Fruit fly (Drosophila melanogaster) whole organism, embryonic: ENCODE data around the gene schlank.

ENCODE experiments used
- Aef1 ChIP-seq: fragments of 200-800 bp; sonication (Bioruptor generic); IDR thresholded peaks from 3 replicates; pipeline ENCODE4 v1.3.6; 2022; ENCODE audit warnings: missing biosample characterization, missing genetic modification characterization
- Atf6 ChIP-seq: fragments of 200-800 bp; sonication (Bioruptor generic); IDR thresholded peaks from 2 replicates; pipeline ENCODE4 v1.3.6; 2022; ENCODE audit warnings: missing biosample characterization, missing genetic modification characterization
- BEAF-32 ChIP-seq: fragments of 200-800 bp; sonication (Bioruptor generic); optimal IDR thresholded peaks from 3 replicates; lab custom pipeline; 2017; ENCODE audit warnings: missing biosample characterization, missing genetic modification characterization, mild to moderate bottlenecking, moderate library complexity, missing genetic modification reagents
- CG10565 ChIP-seq: fragments of 200-800 bp; sonication (Bioruptor generic); optimal IDR thresholded peaks from 3 replicates; lab custom pipeline; 2016; ENCODE audit warnings: missing biosample characterization, mild to moderate bottlenecking, missing genetic modification characterization
- CG11695 ChIP-seq: fragments of 200-800 bp; sonication (Bioruptor generic); IDR thresholded peaks from 3 replicates; pipeline ENCODE4 v1.3.6; 2022; ENCODE audit warnings: missing biosample characterization, missing genetic modification characterization
- CG12299 ChIP-seq: fragments of 200-800 bp; sonication (Bioruptor generic); optimal IDR thresholded peaks from 2 replicates; lab custom pipeline; 2018; ENCODE audit warnings: missing biosample characterization, mild to moderate bottlenecking, missing genetic modification characterization
- CG12744 ChIP-seq: fragments of 200-800 bp; sonication (Bioruptor generic); optimal IDR thresholded peaks from 2 replicates; lab custom pipeline; 2016; ENCODE audit warnings: missing biosample characterization, missing genetic modification characterization
- CG13775 ChIP-seq: fragments of 200-800 bp; sonication (Bioruptor generic); optimal IDR thresholded peaks from 3 replicates; lab custom pipeline; 2017; ENCODE audit warnings: missing biosample characterization, mild to moderate bottlenecking, missing genetic modification characterization
- CG13894 ChIP-seq: fragments of 200-800 bp; sonication (Bioruptor generic); optimal IDR thresholded peaks from 3 replicates; lab custom pipeline; 2018; ENCODE audit warnings: missing biosample characterization, mild to moderate bottlenecking, missing genetic modification characterization, moderate library complexity
- CG14050 ChIP-seq: fragments of 200-800 bp; sonication (Bioruptor generic); IDR thresholded peaks from 3 replicates; pipeline ENCODE4 v1.3.6; 2022; ENCODE audit warnings: missing biosample characterization, missing genetic modification characterization
- CG14860 ChIP-seq: fragments of 200-800 bp; sonication (Bioruptor generic); IDR thresholded peaks from 3 replicates; pipeline ENCODE4 v1.3.6; 2022; ENCODE audit warnings: missing biosample characterization, missing genetic modification characterization; ENCODE audit not compliant: partially characterized antibody
- CG17802 ChIP-seq: fragments of 200-800 bp; sonication (Bioruptor generic); optimal IDR thresholded peaks from 2 replicates; lab custom pipeline; 2018; ENCODE audit warnings: missing biosample characterization, mild to moderate bottlenecking, missing genetic modification characterization, moderate library complexity
- CG18011 ChIP-seq: fragments of 200-800 bp; sonication (Bioruptor generic); optimal IDR thresholded peaks from 2 replicates; lab custom pipeline; 2017; ENCODE audit warnings: missing biosample characterization, missing genetic modification characterization, mild to moderate bottlenecking, moderate library complexity, missing genotype
- CG18764 ChIP-seq: fragments of 200-800 bp; sonication (Bioruptor generic); optimal IDR thresholded peaks from 3 replicates; lab custom pipeline; 2016; ENCODE audit warnings: missing biosample characterization, missing genetic modification characterization
- CG31441 ChIP-seq: fragments of 200-800 bp; sonication (Bioruptor generic); IDR thresholded peaks from 2 replicates; pipeline ENCODE4 v1.3.6; 2022; ENCODE audit warnings: missing biosample characterization, missing genetic modification characterization
- CG3281 ChIP-seq: fragments of 200-800 bp; sonication (Bioruptor generic); optimal IDR thresholded peaks from 3 replicates; lab custom pipeline; 2017; ENCODE audit warnings: missing biosample characterization, mild to moderate bottlenecking, missing genetic modification characterization
- CG3995 ChIP-seq: fragments of 200-800 bp; sonication (Bioruptor generic); optimal IDR thresholded peaks from 3 replicates; lab custom pipeline; 2016; ENCODE audit warnings: missing biosample characterization, missing genetic modification characterization
- CG42726 ChIP-seq: fragments of 200-800 bp; sonication (Bioruptor generic); IDR thresholded peaks from 2 replicates; pipeline ENCODE4 v1.3.6; 2022; ENCODE audit warnings: missing biosample characterization, missing genetic modification characterization; ENCODE audit not compliant: partially characterized antibody
- CG4360 ChIP-seq: fragments of 200-800 bp; sonication (Bioruptor generic); IDR thresholded peaks from 2 replicates; pipeline ENCODE4 v1.3.6; 2022; ENCODE audit warnings: missing biosample characterization, missing genetic modification characterization
- CG9797 ChIP-seq: fragments of 200-800 bp; sonication (Bioruptor generic); optimal IDR thresholded peaks from 3 replicates; lab custom pipeline; 2018; ENCODE audit warnings: missing biosample characterization, mild to moderate bottlenecking, missing genetic modification characterization
- CG9876 ChIP-seq: fragments of 200-800 bp; sonication (Bioruptor generic); optimal IDR thresholded peaks from 2 replicates; lab custom pipeline; 2016; ENCODE audit warnings: missing biosample characterization, missing genetic modification characterization
- D ChIP-seq, 2 experiments: fragments of 200-800 bp in 1 of 2; fragments of >200 bp in 1 of 2; sonication (Bioruptor generic) in 1 of 2; optimal IDR thresholded peaks; 2 replicates in 1 of 2; 3 replicates in 1 of 2; lab custom pipeline; 2017; ENCODE audit warnings: mild to moderate bottlenecking in 1 of 2, missing biosample characterization in 1 of 2, missing genetic modification characterization in 1 of 2, missing genetic modification reagents in 1 of 2
- Dip2 ChIP-seq: fragments of 200-800 bp; sonication (Bioruptor generic); IDR thresholded peaks from 2 replicates; pipeline ENCODE4 v1.3.6; 2022; ENCODE audit warnings: missing biosample characterization, missing genetic modification characterization
- Elba2 ChIP-seq: fragments of 200-800 bp; sonication (Bioruptor generic); optimal IDR thresholded peaks from 3 replicates; lab custom pipeline; 2016; ENCODE audit warnings: missing biosample characterization, missing genetic modification characterization
- HLH3B ChIP-seq: fragments of 200-800 bp; sonication (Bioruptor generic); IDR thresholded peaks from 2 replicates; pipeline ENCODE4 v1.3.6; 2022; ENCODE audit warnings: missing biosample characterization, missing genetic modification characterization
- MBD-R2 ChIP-seq: fragments of 200-800 bp; sonication (Bioruptor generic); IDR thresholded peaks from 2 replicates; pipeline ENCODE4 v1.3.6; 2022; ENCODE audit warnings: missing biosample characterization, missing genetic modification characterization
- Mad ChIP-seq: fragments of 200-800 bp; sonication (Bioruptor generic); optimal IDR thresholded peaks from 2 replicates; lab custom pipeline; 2016; ENCODE audit warnings: missing biosample characterization, missing genetic modification characterization
- Max ChIP-seq: fragments of 200-800 bp; sonication (Bioruptor generic); optimal IDR thresholded peaks from 2 replicates; lab custom pipeline; 2016; ENCODE audit warnings: missing biosample characterization, mild to moderate bottlenecking, missing genetic modification characterization
- Pdp1 ChIP-seq, 2 experiments: fragments of 200-800 bp; sonication (Bioruptor generic); optimal IDR thresholded peaks; 3 replicates each; lab custom pipeline; 2016; ENCODE audit warnings: missing biosample characterization in 2 of 2, missing genetic modification characterization in 2 of 2, mild to moderate bottlenecking in 1 of 2, moderate library complexity in 1 of 2
- Sin3A ChIP-seq: fragments of >200 bp; optimal IDR thresholded peaks from 2 replicates; lab custom pipeline; 2018
- Spps ChIP-seq: fragments of 200-800 bp; sonication (Bioruptor generic); optimal IDR thresholded peaks from 2 replicates; lab custom pipeline; 2018; ENCODE audit warnings: missing biosample characterization, mild to moderate bottlenecking, missing genetic modification characterization
- aop ChIP-seq: fragments of 200-800 bp; sonication (Bioruptor generic); IDR thresholded peaks from 2 replicates; pipeline ENCODE4 v1.3.6; 2022; ENCODE audit warnings: missing biosample characterization, missing genetic modification characterization
- ase ChIP-seq: fragments of 200-800 bp; sonication (Bioruptor generic); IDR thresholded peaks from 3 replicates; pipeline ENCODE4 v1.3.6; 2022; ENCODE audit warnings: missing biosample characterization, missing genetic modification characterization
- chif ChIP-seq, 2 experiments: fragments of 200-800 bp; sonication (Bioruptor generic); optimal IDR thresholded peaks; 3 replicates each; lab custom pipeline; 2016; ENCODE audit warnings: missing biosample characterization in 2 of 2, missing genetic modification characterization in 2 of 2
- da ChIP-seq: fragments of 200-800 bp; sonication (Bioruptor generic); optimal IDR thresholded peaks from 2 replicates; lab custom pipeline; 2016; ENCODE audit warnings: missing biosample characterization, missing genetic modification characterization
- dm ChIP-seq: fragments of 200-800 bp; sonication (Bioruptor generic); optimal IDR thresholded peaks from 3 replicates; lab custom pipeline; 2016; ENCODE audit warnings: missing biosample characterization, missing genetic modification characterization
- dysf ChIP-seq: fragments of 200-800 bp; sonication (Bioruptor generic); IDR thresholded peaks from 3 replicates; pipeline ENCODE4 v1.3.6; 2022; ENCODE audit warnings: missing biosample characterization, missing genetic modification characterization
- fru ChIP-seq: fragments of >200 bp; optimal IDR thresholded peaks from 2 replicates; lab custom pipeline; 2017
- h ChIP-seq: fragments of >200 bp; optimal IDR thresholded peaks from 2 replicates; lab custom pipeline; 2017
- her ChIP-seq: fragments of 200-800 bp; sonication (Bioruptor generic); optimal IDR thresholded peaks from 2 replicates; lab custom pipeline; 2016; ENCODE audit warnings: missing biosample characterization, missing genetic modification characterization
- luna ChIP-seq: fragments of 200-800 bp; sonication (Bioruptor generic); optimal IDR thresholded peaks from 2 replicates; lab custom pipeline; 2016; ENCODE audit warnings: missing biosample characterization, missing genetic modification characterization
- nerfin-1 ChIP-seq: fragments of 200-800 bp; sonication (Bioruptor generic); optimal IDR thresholded peaks from 3 replicates; lab custom pipeline; 2019; ENCODE audit warnings: missing biosample characterization, mild to moderate bottlenecking, missing genetic modification characterization, moderate library complexity
- nerfin-2 ChIP-seq: fragments of 200-800 bp; sonication (Bioruptor generic); IDR thresholded peaks from 2 replicates; pipeline ENCODE4 v1.3.6; 2022; ENCODE audit warnings: missing biosample characterization, missing genetic modification characterization; ENCODE audit not compliant: partially characterized antibody
- phol ChIP-seq: fragments of 200-800 bp; sonication (Bioruptor generic); optimal IDR thresholded peaks from 3 replicates; lab custom pipeline; 2018; ENCODE audit warnings: missing biosample characterization, mild to moderate bottlenecking, missing genetic modification characterization, moderate library complexity
- salm ChIP-seq: fragments of 200-800 bp; sonication (Bioruptor generic); optimal IDR thresholded peaks from 2 replicates; lab custom pipeline; 2018; ENCODE audit warnings: missing biosample characterization, mild to moderate bottlenecking, missing genetic modification characterization
- sim ChIP-seq: fragments of 200-800 bp; sonication (Bioruptor generic); IDR thresholded peaks from 2 replicates; pipeline ENCODE4 v1.3.6; 2022; ENCODE audit warnings: missing biosample characterization, missing genetic modification characterization
- sisA ChIP-seq: fragments of 200-800 bp; sonication (Bioruptor generic); IDR thresholded peaks from 2 replicates; pipeline ENCODE4 v1.3.6; 2022; ENCODE audit warnings: missing biosample characterization, missing genetic modification characterization
- slbo ChIP-seq: fragments of 200-800 bp; sonication (Bioruptor generic); IDR thresholded peaks from 2 replicates; pipeline ENCODE4 v1.3.6; 2022; ENCODE audit warnings: missing biosample characterization, missing genetic modification characterization
- sna ChIP-seq: fragments of 200-800 bp; sonication (Bioruptor generic); IDR thresholded peaks from 2 replicates; pipeline ENCODE4 v1.3.6; 2022; ENCODE audit warnings: missing biosample characterization, missing genetic modification characterization; ENCODE audit not compliant: partially characterized antibody
- stwl ChIP-seq: fragments of 200-800 bp; sonication (Bioruptor generic); optimal IDR thresholded peaks from 3 replicates; lab custom pipeline; 2018; ENCODE audit warnings: missing biosample characterization, mild to moderate bottlenecking, missing genetic modification characterization, moderate library complexity
- tgo ChIP-seq: fragments of 200-800 bp; sonication (Bioruptor generic); IDR thresholded peaks from 3 replicates; pipeline ENCODE4 v1.3.6; 2022; ENCODE audit warnings: missing biosample characterization, missing genetic modification characterization
- tup ChIP-seq: fragments of 200-800 bp; sonication (Bioruptor generic); optimal IDR thresholded peaks from 2 replicates; lab custom pipeline; 2016; ENCODE audit warnings: missing biosample characterization, mild to moderate bottlenecking, missing genetic modification characterization, moderate library complexity

schlank gene

DNA sequence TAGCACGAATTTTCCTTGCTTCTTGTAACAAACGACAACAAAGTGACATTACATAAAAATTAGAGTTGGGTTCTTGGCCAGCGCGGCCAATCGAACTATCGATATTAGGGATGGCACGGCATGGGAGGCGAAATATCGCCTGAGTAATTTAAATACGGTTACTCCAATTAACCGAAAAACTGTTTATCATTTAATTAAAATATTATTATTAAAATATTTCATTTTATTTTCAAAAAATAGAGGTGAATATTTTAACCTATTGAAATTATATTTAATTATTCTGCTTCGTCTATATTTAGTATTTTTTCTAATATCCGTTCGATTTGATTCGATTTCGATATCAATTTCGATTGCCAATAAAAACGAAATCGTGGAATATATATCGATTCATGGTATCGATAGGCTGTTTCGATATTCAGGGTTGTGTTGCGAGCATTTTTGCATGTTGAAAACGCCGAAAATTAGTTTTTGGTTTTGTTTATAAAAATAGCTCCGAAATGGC is 11.6 kb downstream of the schlank start, which contains the start of the genes Rbcn-3A and Spx (continued):
- TF ChIP-seq D (optimal IDR thresholded peaks at IDR 0.05; lab: Kevin White, UChicago) (no peak), D (GFP tag; optimal IDR thresholded peaks at IDR 0.05; lab: Kevin White, UChicago) (no peak), CG14050 (no peak), CG11695 (GFP tag; lab: Robert Waterston, UW) (no peak), dysf (no peak), Pdp1 (GFP tag; optimal IDR thresholded peaks at IDR 0.05; lab: Kevin White, UChicago) (peak in 1 of 2 experiments; percentile 90), fru (lab: Kevin White, UChicago) (no peak), Aef1 (GFP tag; lab: Robert Waterston, UW) (no peak), CG12744 (GFP tag; lab: Kevin White, UChicago) (no peak), CG13894 (tag; lab: Kevin White, UChicago) (peak; percentile 8), HLH3B (GFP tag; lab: Robert Waterston, UW) (no peak), Sin3A (no peak), CG13775 (GFP tag; lab: Kevin White, UChicago) (peak; percentile 32), Spps (tag; lab: Kevin White, UChicago) (no peak), Max (no peak), h (lab: Kevin White, UChicago) (no peak), Atf6 (GFP tag; lab: Robert Waterston, UW) (no peak), CG42726 (GFP tag; lab: Robert Waterston, UW) (peak; percentile 68; the same call in 1 of the 2 replicates), tup (GFP tag; lab: Kevin White, UChicago) (no peak), her (GFP tag; lab: Kevin White, UChicago) (no peak), sna (peak; percentile 83), CG17802 (tag; lab: Kevin White, UChicago) (no peak), CG31441 (peak; percentile 36; the same call in 1 of the 2 replicates), CG14860 (GFP tag; lab: Robert Waterston, UW) (peak; percentile 89), CG18011 (GFP tag; lab: Kevin White, UChicago) (no peak), MBD-R2 (GFP tag; lab: Robert Waterston, UW) (peak; percentile 49), CG4360 (GFP tag; lab: Robert Waterston, UW) (no peak), stwl (tag; lab: Kevin White, UChicago) (peak; percentile 51), phol (tag; lab: Kevin White, UChicago) (peak; percentile 33), da (GFP tag; lab: Kevin White, UChicago) (no peak), aop (no peak), CG12299 (tag; lab: Kevin White, UChicago) (no peak), sim (no peak), chif (GFP tag; optimal IDR thresholded peaks at IDR 0.05; lab: Kevin White, UChicago) (no peak), salm (tag; lab: Kevin White, UChicago) (no peak), Elba2 (GFP tag; lab: Kevin White, UChicago) (no peak), CG3995 (GFP tag; lab: Kevin White, UChicago) (peak; percentile 4), CG3281 (GFP tag; lab: Kevin White, UChicago) (no peak), luna (GFP tag; lab: Kevin White, UChicago) (no peak), CG10565 (GFP tag; lab: Kevin White, UChicago) (no peak), tgo (peak; percentile 28; the same call in 1 of the 3 replicates), CG9876 (GFP tag; lab: Kevin White, UChicago) (no peak), slbo (GFP tag; lab: Robert Waterston, UW) (peak; percentile 69), nerfin-2 (GFP tag; lab: Robert Waterston, UW) (peak; percentile 89), Mad (GFP tag; lab: Kevin White, UChicago) (no peak), BEAF-32 (GFP tag; lab: Kevin White, UChicago) (peak; percentile 87), CG9797 (GFP tag; lab: Kevin White, UChicago) (peak; percentile 43), nerfin-1 (tag; lab: Kevin White, UChicago) (no peak), sisA (0 out of 2 replicates have a peak, but pooled peaks have one; percentile 14), dm (GFP tag; lab: Kevin White, UChicago) (no peak), Dip2 (no peak), ase (GFP tag; lab: Robert Waterston, UW) (no peak), CG18764 (GFP tag; lab: Kevin White, UChicago) (peak; percentile 0)
